Fruit fly (Drosophila melanogaster): ENCODE data around the gene CG1677.

dm6 chrX:7413569-7413968 lies 8.0 kb upstream of the CG1677 start, which contains the start of gene CG42705:
- TF ChIP-seq Gug (GFP tag; IDR thresholded peaks at IDR 0.05), result no peak
- no peak for TF ChIP-seq net (GFP tag; optimal IDR thresholded peaks at IDR 0.05)
- no peak for TF ChIP-seq svp (GFP tag)
- no peak for TF ChIP-seq CG32006 (GFP tag; optimal IDR thresholded peaks at IDR 0.05)
- no peak for TF ChIP-seq CG10631 (GFP tag; optimal IDR thresholded peaks at IDR 0.05)
- no peak for TF ChIP-seq CG34406 (GFP tag; optimal IDR thresholded peaks at IDR 0.05)
- TF ChIP-seq Hr4 (GFP tag; optimal IDR thresholded peaks at IDR 0.05), result no peak
- no peak for TF ChIP-seq achi (GFP tag; optimal IDR thresholded peaks at IDR 0.05)
- no peak for TF ChIP-seq dsx (GFP tag; optimal IDR thresholded peaks at IDR 0.05; ENCODE audit: poor library complexity, severe bottlenecking)
- TF ChIP-seq CG9139 (GFP tag; optimal IDR thresholded peaks at IDR 0.05), result no peak
- TF ChIP-seq fd85E (GFP tag; optimal IDR thresholded peaks at IDR 0.05), result no peak
- TF ChIP-seq CG4318 (GFP tag; optimal IDR thresholded peaks at IDR 0.05), result no peak

Data from whole organism, prepupa.